Fruit fly (Drosophila melanogaster): ENCODE results near the gene Helz.

Gene Helz

dm6 chr3L:14775711-14776660 lies 13.7 kb upstream of the Helz start, which contains the start of gene mop:
Gene mop (minus strand): TSS chr3L:14776129.
- TF ChIP-seq gl (tag; optimal IDR thresholded peaks at IDR 0.05) (no peak), CG9948 (tag; optimal IDR thresholded peaks at IDR 0.05) (no peak), Snoo (tag; optimal IDR thresholded peaks at IDR 0.05) (no peak), CG10348 (GFP tag; IDR thresholded peaks at IDR 0.05) (no peak), Pif1B (GFP tag; optimal IDR thresholded peaks at IDR 0.05) (no peak), CG13204 (GFP tag; optimal IDR thresholded peaks at IDR 0.05) (no peak), CG8159 (tag; optimal IDR thresholded peaks at IDR 0.05) (no peak), fd96Ca (GFP tag; IDR thresholded peaks at IDR 0.05) (0 out of 3 replicates have a peak, but pooled peaks have one; percentile 5), CG8301 (tag; optimal IDR thresholded peaks at IDR 0.05) (no peak), CG34367 (tag; optimal IDR thresholded peaks at IDR 0.05) (no peak), Ets98B (GFP tag; IDR thresholded peaks at IDR 0.05) (no peak; the same call in 1 of the 2 replicates), CG4496 (GFP tag; IDR thresholded peaks at IDR 0.05) (0 out of 3 replicates have a peak, but pooled peaks have one; percentile 7), rn (GFP tag; IDR thresholded peaks at IDR 0.05) (0 out of 2 replicates have a peak, but pooled peaks have one; percentile 20), CG14655 (GFP tag; optimal IDR thresholded peaks at IDR 0.05) (no peak), CG12605 (GFP tag; IDR thresholded peaks at IDR 0.05) (no peak), D1 (tag; optimal IDR thresholded peaks at IDR 0.05) (no peak), CG32121 (GFP tag; IDR thresholded peaks at IDR 0.05) (peak; percentile 54; the same call in 1 of the 2 replicates)

dm6 chr3L:14779289-14779688 lies 10.4 kb upstream of the Helz start:
- TF ChIP-seq Pif1A (GFP tag; optimal IDR thresholded peaks at IDR 0.05), result no peak
- no peak for TF ChIP-seq CG4496 (GFP tag; IDR thresholded peaks at IDR 0.05)
- no peak for TF ChIP-seq CG14655 (GFP tag; optimal IDR thresholded peaks at IDR 0.05)
- no peak for TF ChIP-seq CG17806 (tag; optimal IDR thresholded peaks at IDR 0.05)
- no peak for TF ChIP-seq Ets98B (GFP tag; IDR thresholded peaks at IDR 0.05)
- TF ChIP-seq EcR (GFP tag; optimal IDR thresholded peaks at IDR 0.05), result no peak
- TF ChIP-seq rn (GFP tag; IDR thresholded peaks at IDR 0.05), result no peak
- no peak for TF ChIP-seq CG34367 (tag; optimal IDR thresholded peaks at IDR 0.05)
- no peak for TF ChIP-seq fd96Ca (GFP tag; IDR thresholded peaks at IDR 0.05)
- TF ChIP-seq CG32121 (GFP tag; IDR thresholded peaks at IDR 0.05), result no peak
- TF ChIP-seq CG12605 (GFP tag; IDR thresholded peaks at IDR 0.05), result no peak
- TF ChIP-seq CG13204 (GFP tag; optimal IDR thresholded peaks at IDR 0.05), result no peak
- TF ChIP-seq CG15710 (tag; optimal IDR thresholded peaks at IDR 0.05), result no peak
- no peak for TF ChIP-seq CG8301 (tag; optimal IDR thresholded peaks at IDR 0.05)

DNA sequence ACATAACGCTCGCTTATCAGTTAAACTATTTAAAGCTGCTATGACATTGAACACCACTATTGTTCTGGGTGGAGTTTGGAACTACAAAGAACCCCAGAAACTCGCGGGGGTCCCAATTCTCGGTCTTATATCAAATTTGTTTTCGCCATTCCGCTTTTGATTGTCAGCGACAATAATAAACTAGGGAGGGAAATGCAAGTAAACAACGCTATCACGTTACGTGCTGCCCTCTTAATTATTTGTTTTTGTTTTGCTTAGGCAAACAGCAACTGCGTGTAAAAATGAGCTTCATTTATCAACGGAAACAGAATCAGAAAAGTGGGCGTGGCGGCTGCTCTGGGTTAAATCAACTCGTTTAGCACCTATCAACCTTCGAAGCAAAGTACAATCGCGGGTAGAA lies 9.5 kb upstream of the Helz start:
- TF ChIP-seq D1 (tag; optimal IDR thresholded peaks at IDR 0.05) (no peak), Pif1B (GFP tag; optimal IDR thresholded peaks at IDR 0.05) (no peak), CG8301 (tag; optimal IDR thresholded peaks at IDR 0.05) (no peak), CG14655 (GFP tag; optimal IDR thresholded peaks at IDR 0.05) (no peak), CG34367 (tag; optimal IDR thresholded peaks at IDR 0.05) (no peak), Snoo (tag; optimal IDR thresholded peaks at IDR 0.05) (no peak), CG8159 (tag; optimal IDR thresholded peaks at IDR 0.05) (no peak), Pif1A (GFP tag; optimal IDR thresholded peaks at IDR 0.05) (no peak), Ets98B (GFP tag; IDR thresholded peaks at IDR 0.05) (no peak), fd96Ca (GFP tag; IDR thresholded peaks at IDR 0.05) (no peak), gl (tag; optimal IDR thresholded peaks at IDR 0.05) (no peak), CG15710 (tag; optimal IDR thresholded peaks at IDR 0.05) (no peak), CG10348 (GFP tag; IDR thresholded peaks at IDR 0.05) (no peak), CG9948 (tag; optimal IDR thresholded peaks at IDR 0.05) (no peak), EcR (GFP tag; optimal IDR thresholded peaks at IDR 0.05) (no peak), CG4496 (GFP tag; IDR thresholded peaks at IDR 0.05) (no peak), rn (GFP tag; IDR thresholded peaks at IDR 0.05) (no peak)

DNA sequence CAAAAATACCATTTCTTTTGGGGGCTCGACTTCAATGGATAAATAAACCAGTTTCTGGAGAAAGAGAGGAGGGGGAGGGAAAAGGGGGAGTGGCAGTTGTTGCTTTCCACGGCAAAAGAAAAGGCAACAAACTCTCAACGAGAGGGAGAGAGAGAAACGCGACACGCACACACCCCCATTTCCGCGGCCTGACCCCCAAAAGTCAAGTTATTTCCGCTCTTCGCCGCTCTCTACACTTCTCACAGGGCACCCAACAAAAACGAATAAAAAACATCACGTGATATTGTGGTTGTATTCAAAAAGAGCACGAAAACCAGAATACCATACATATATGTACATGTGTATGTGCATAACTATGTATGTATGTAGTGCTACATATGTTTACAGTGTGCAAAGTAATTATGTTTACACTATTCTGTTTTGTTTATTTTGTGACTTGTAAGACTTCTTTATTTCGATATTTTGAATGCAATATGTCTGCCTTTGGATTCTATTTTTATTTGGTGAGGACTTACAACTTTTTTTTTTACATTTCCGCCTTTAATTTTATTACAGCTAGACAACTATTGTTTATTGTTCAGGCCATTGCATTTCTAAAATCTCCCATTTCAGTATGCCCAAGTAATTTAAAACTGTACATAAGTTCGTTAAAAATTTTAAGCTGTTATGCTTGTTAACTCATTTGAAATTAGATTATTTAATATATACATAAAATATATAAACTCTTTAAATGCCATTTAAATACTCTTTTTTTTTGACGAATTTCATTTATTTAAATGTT lies 8.5 kb upstream of the Helz start:
- peak; percentile 57 for TF ChIP-seq CG14655 (GFP tag; optimal IDR thresholded peaks at IDR 0.05)
- peak; percentile 62 for TF ChIP-seq CG8159 (tag; optimal IDR thresholded peaks at IDR 0.05)
- TF ChIP-seq CG17806 (tag; optimal IDR thresholded peaks at IDR 0.05), result peak; percentile 33
- TF ChIP-seq CG15710 (tag; optimal IDR thresholded peaks at IDR 0.05), result peak; percentile 53
- peak; percentile 70 for TF ChIP-seq CG13204 (GFP tag; optimal IDR thresholded peaks at IDR 0.05)
- TF ChIP-seq CG34367 (tag; optimal IDR thresholded peaks at IDR 0.05), result peak; percentile 57
- TF ChIP-seq gl (tag; optimal IDR thresholded peaks at IDR 0.05), result peak; percentile 90
- TF ChIP-seq D1 (tag; optimal IDR thresholded peaks at IDR 0.05), result peak; percentile 65
- TF ChIP-seq CG10348 (GFP tag; IDR thresholded peaks at IDR 0.05), result no peak
- no peak for TF ChIP-seq rn (GFP tag; IDR thresholded peaks at IDR 0.05)
- TF ChIP-seq Pif1B (GFP tag; optimal IDR thresholded peaks at IDR 0.05), result peak; percentile 32
- 0 out of 3 replicates have a peak, but pooled peaks have one; percentile 54 for TF ChIP-seq fd96Ca (GFP tag; IDR thresholded peaks at IDR 0.05)
- TF ChIP-seq Ets98B (GFP tag; IDR thresholded peaks at IDR 0.05), result peak; percentile 54; the same call in 1 of the 2 replicates
- no peak; the same call in none of the 2 replicates for TF ChIP-seq CG32121 (GFP tag; IDR thresholded peaks at IDR 0.05)
- TF ChIP-seq CG8301 (tag; optimal IDR thresholded peaks at IDR 0.05), result peak; percentile 21
- TF ChIP-seq Pif1A (GFP tag; optimal IDR thresholded peaks at IDR 0.05), result peak; percentile 20
- TF ChIP-seq CG9948 (tag; optimal IDR thresholded peaks at IDR 0.05), result peak; percentile 34
- TF ChIP-seq CG4496 (GFP tag; IDR thresholded peaks at IDR 0.05), result no peak; the same call in 1 of the 3 replicates
- TF ChIP-seq EcR (GFP tag; optimal IDR thresholded peaks at IDR 0.05), result peak; percentile 97
- peak; percentile 70 for TF ChIP-seq Snoo (tag; optimal IDR thresholded peaks at IDR 0.05)
- peak; percentile 81 for TF ChIP-seq CG12605 (GFP tag; IDR thresholded peaks at IDR 0.05)

Measured in whole organism, pupa.